Fruit fly (Drosophila melanogaster) S2 (cell line): ENCODE data around the gene klar.

Experiments
- CG8478 ChIP-seq: fragments of >200 bp; optimal IDR thresholded peaks from 2 replicates; lab custom pipeline; 2018
- CTCF ChIP-seq, 2 experiments: fragments of >200 bp; optimal IDR thresholded peaks; 2 replicates each; lab custom pipeline; 2018

- TF ChIP-seq CG8478 (lab: Kevin White, UChicago) (no peak), CTCF (optimal IDR thresholded peaks at IDR 0.05; lab: Kevin White, UChicago) (no peak)
These were observed 93.2 kb downstream of the klar start for dm6 chr3L:447249-447648.
